Worm (Caenorhabditis elegans): ENCODE data around the gene plk-3.

plk-3 gene

ce11 chrIV:7426055-7426454 lies 47.0 kb downstream of the plk-3 start:
- TF ChIP-seq lin-11 (tag; optimal IDR thresholded peaks at IDR 0.05), result no peak
- peak; percentile 87 for TF ChIP-seq ceh-18 (tag; optimal IDR thresholded peaks at IDR 0.05)
- no peak for TF ChIP-seq elt-4 (tag; optimal IDR thresholded peaks at IDR 0.05)
- no peak for TF ChIP-seq ama-1 (optimal IDR thresholded peaks at IDR 0.05)
- TF ChIP-seq fkh-10 (GFP tag; optimal IDR thresholded peaks at IDR 0.05), result no peak
- TF ChIP-seq rnt-1 (tag; optimal IDR thresholded peaks at IDR 0.05), result peak; percentile 51
- no peak for TF ChIP-seq pha-4 (tag; optimal IDR thresholded peaks at IDR 0.05)
- peak; percentile 73 for TF ChIP-seq unc-55 (GFP tag; optimal IDR thresholded peaks at IDR 0.05)

ce11 chrIV:7424198-7424597 lies 48.8 kb downstream of the plk-3 start, which contains the start of gene unc-82:
Gene unc-82 (plus strand): TSS chrIV:7424498.
- TF ChIP-seq ttx-3 (tag; optimal IDR thresholded peaks at IDR 0.05) (no peak), pha-4 (tag; optimal IDR thresholded peaks at IDR 0.05) (no peak), unc-3 (GFP tag; conservative IDR thresholded peaks at IDR 0.05) (no peak), unc-3 (tag; optimal IDR thresholded peaks at IDR 0.05) (no peak), elt-2 (tag; optimal IDR thresholded peaks at IDR 0.05) (no peak), ceh-14 (tag; optimal IDR thresholded peaks at IDR 0.05) (no peak)

- no peak for TF ChIP-seq Y22D7AL.16 (tag; optimal IDR thresholded peaks at IDR 0.05)
- TF ChIP-seq ceh-19 (GFP tag; optimal IDR thresholded peaks at IDR 0.05), result no peak
- no peak for TF ChIP-seq pat-9 (tag; optimal IDR thresholded peaks at IDR 0.05)
- TF ChIP-seq ceh-48 (tag; optimal IDR thresholded peaks at IDR 0.05), result no peak
- no peak for TF ChIP-seq unc-86 (tag; optimal IDR thresholded peaks at IDR 0.05)
- no peak for TF ChIP-seq nhr-232 (tag; optimal IDR thresholded peaks at IDR 0.05)
- no peak for TF ChIP-seq odd-2 (tag; optimal IDR thresholded peaks at IDR 0.05)
- no peak for TF ChIP-seq hlh-6 (tag; optimal IDR thresholded peaks at IDR 0.05)
- TF ChIP-seq rnt-1 (tag; optimal IDR thresholded peaks at IDR 0.05), result no peak
- TF ChIP-seq fkh-10 (GFP tag; optimal IDR thresholded peaks at IDR 0.05), result no peak
- TF ChIP-seq ets-4 (tag; optimal IDR thresholded peaks at IDR 0.05), result no peak
- no peak for TF ChIP-seq ceh-2 (tag; optimal IDR thresholded peaks at IDR 0.05)
- TF ChIP-seq sox-4 (tag; optimal IDR thresholded peaks at IDR 0.05), result no peak
- no peak for TF ChIP-seq hlh-13 (GFP tag; optimal IDR thresholded peaks at IDR 0.05)
- no peak for TF ChIP-seq che-1 (tag; optimal IDR thresholded peaks at IDR 0.05)
- TF ChIP-seq ceh-18 (tag; optimal IDR thresholded peaks at IDR 0.05), result no peak
- TF ChIP-seq C38D4.7 (GFP tag; optimal IDR thresholded peaks at IDR 0.05), result no peak
- TF ChIP-seq ceh-45 (GFP tag; IDR thresholded peaks at IDR 0.05), result no peak
These were observed 52.1 kb downstream of the plk-3 start, which contains the start of gene srtx-1 for ce11 chrIV:7420913-7421312. Gene srtx-1 (plus strand): TSS chrIV:7421213.

Measured in whole organism, late embryonic.